Fruit fly (Drosophila melanogaster): Measurements from ENCODE around the gene CG18048.

CG18048 gene

DNA sequence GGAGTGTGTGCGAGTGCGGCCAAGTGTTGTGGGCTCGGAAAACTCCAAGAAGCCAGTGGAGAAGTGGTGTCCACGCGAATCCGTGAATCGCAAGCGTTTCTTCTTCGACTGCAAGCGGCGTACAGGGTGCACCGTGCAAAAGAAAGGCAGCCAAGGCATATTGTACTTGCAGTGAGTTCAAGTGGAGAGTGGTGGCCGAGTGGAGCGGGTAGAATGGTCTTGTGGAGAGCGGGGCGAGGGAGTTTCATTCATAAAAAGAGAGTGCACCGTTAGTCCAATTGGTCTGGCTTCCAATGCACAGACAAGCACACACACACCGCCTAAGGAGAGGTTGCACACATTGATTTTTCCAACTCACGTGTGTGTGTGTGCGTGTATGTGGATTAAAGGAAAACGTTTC lies 5.3 kb downstream of the CG18048 start (continued):
- 0 out of 2 replicates have a peak, but pooled peaks have one; percentile 11 for TF ChIP-seq stc (GFP tag; IDR thresholded peaks at IDR 0.05)
- no peak for TF ChIP-seq CG1602 (GFP tag; optimal IDR thresholded peaks at IDR 0.05)
- TF ChIP-seq CG9437 (GFP tag; optimal IDR thresholded peaks at IDR 0.05), result peak; percentile 22
- no peak for TF ChIP-seq bcd (GFP tag; optimal IDR thresholded peaks at IDR 0.05)
- TF ChIP-seq rib (GFP tag; IDR thresholded peaks at IDR 0.05), result no peak
- TF ChIP-seq cg (GFP tag; optimal IDR thresholded peaks at IDR 0.05), result peak; percentile 85
- no peak for TF ChIP-seq Dbx (GFP tag; IDR thresholded peaks at IDR 0.05)
- TF ChIP-seq CG33213 (GFP tag; optimal IDR thresholded peaks at IDR 0.05), result no peak
- no peak for TF ChIP-seq pita (GFP tag; optimal IDR thresholded peaks at IDR 0.05)
- TF ChIP-seq CG4730 (GFP tag; IDR thresholded peaks at IDR 0.05), result no peak
- TF ChIP-seq tna (GFP tag; IDR thresholded peaks at IDR 0.05; ENCODE audit: partially characterized antibody), result no peak
- no peak for TF ChIP-seq stwl (tag; optimal IDR thresholded peaks at IDR 0.05)
- no peak for TF ChIP-seq CG11456 (GFP tag; IDR thresholded peaks at IDR 0.05)
- TF ChIP-seq HLH4C (GFP tag; IDR thresholded peaks at IDR 0.05; ENCODE audit: partially characterized antibody), result no peak
- peak; percentile 21 for TF ChIP-seq CG6813 (GFP tag; optimal IDR thresholded peaks at IDR 0.05)
- no peak for TF ChIP-seq CG9215 (GFP tag; IDR thresholded peaks at IDR 0.05)
- TF ChIP-seq CG6765 (GFP tag; optimal IDR thresholded peaks at IDR 0.05), result no peak
- TF ChIP-seq cad (GFP tag; optimal IDR thresholded peaks at IDR 0.05), result peak; percentile 61
- TF ChIP-seq CG11398 (GFP tag; optimal IDR thresholded peaks at IDR 0.05), result no peak
- no peak for TF ChIP-seq CG10654 (GFP tag; optimal IDR thresholded peaks at IDR 0.05)
- TF ChIP-seq CG1603 (tag; optimal IDR thresholded peaks at IDR 0.05), result no peak
- no peak for TF ChIP-seq tgo (GFP tag; IDR thresholded peaks at IDR 0.05)
- no peak for TF ChIP-seq Oaz (GFP tag; IDR thresholded peaks at IDR 0.05)
- TF ChIP-seq Six4 (GFP tag; optimal IDR thresholded peaks at IDR 0.05), result no peak
- no peak for TF ChIP-seq CG32532 (GFP tag; IDR thresholded peaks at IDR 0.05)
- TF ChIP-seq BtbVII (GFP tag; optimal IDR thresholded peaks at IDR 0.05), result no peak
- no peak for TF ChIP-seq Poxn (GFP tag; IDR thresholded peaks at IDR 0.05)
- no peak for TF ChIP-seq sug (tag; optimal IDR thresholded peaks at IDR 0.05)
- no peak for TF ChIP-seq yki (optimal IDR thresholded peaks at IDR 0.05)
- TF ChIP-seq Sox102F (GFP tag; optimal IDR thresholded peaks at IDR 0.05), result no peak
- no peak for TF ChIP-seq Hsf (GFP tag; optimal IDR thresholded peaks at IDR 0.05)
- no peak for TF ChIP-seq tll (GFP tag; optimal IDR thresholded peaks at IDR 0.05)
- no peak for TF ChIP-seq salm (tag; optimal IDR thresholded peaks at IDR 0.05)
- TF ChIP-seq CG2202 (tag; optimal IDR thresholded peaks at IDR 0.05), result no peak
- TF ChIP-seq h (optimal IDR thresholded peaks at IDR 0.05), result no peak
- no peak for TF ChIP-seq Ptx1 (GFP tag; IDR thresholded peaks at IDR 0.05)
- no peak for TF ChIP-seq CG4854 (GFP tag; optimal IDR thresholded peaks at IDR 0.05)
- no peak for TF ChIP-seq CG17385 (GFP tag; optimal IDR thresholded peaks at IDR 0.05)
- TF ChIP-seq sim (GFP tag; IDR thresholded peaks at IDR 0.05), result no peak
- no peak for TF ChIP-seq fd102C (GFP tag; optimal IDR thresholded peaks at IDR 0.05)
- peak; percentile 21 for TF ChIP-seq kni (GFP tag; optimal IDR thresholded peaks at IDR 0.05)
- no peak for TF ChIP-seq CG15696 (tag; optimal IDR thresholded peaks at IDR 0.05)
- TF ChIP-seq ERR (GFP tag; optimal IDR thresholded peaks at IDR 0.05), result no peak
- TF ChIP-seq grn (GFP tag; optimal IDR thresholded peaks at IDR 0.05), result no peak
- no peak for TF ChIP-seq CG18764 (GFP tag; optimal IDR thresholded peaks at IDR 0.05)
- TF ChIP-seq nerfin-1 (tag; optimal IDR thresholded peaks at IDR 0.05), result no peak
- TF ChIP-seq Doc2 (GFP tag; IDR thresholded peaks at IDR 0.05), result no peak
- no peak for TF ChIP-seq BEAF-32 (GFP tag; optimal IDR thresholded peaks at IDR 0.05)
- no peak for TF ChIP-seq scrt (GFP tag; optimal IDR thresholded peaks at IDR 0.05)
- TF ChIP-seq CG1832 (GFP tag; optimal IDR thresholded peaks at IDR 0.05), result no peak
- peak; percentile 23; the same call in 1 of the 2 replicates for TF ChIP-seq Drgx (GFP tag; IDR thresholded peaks at IDR 0.05)
- TF ChIP-seq Hr51 (GFP tag; optimal IDR thresholded peaks at IDR 0.05), result no peak
